Fruit fly (Drosophila melanogaster) whole organism, pupa: ENCODE data around the gene Dus2.

ENCODE experiments used
- CG10348 ChIP-seq: fragments of 200-800 bp; sonication (Bioruptor generic); IDR thresholded peaks from 2 replicates; pipeline ENCODE4 v1.3.6; 2022; ENCODE audit warnings: missing biosample characterization, missing genetic modification characterization
- CG12605 ChIP-seq: fragments of 200-800 bp; sonication (Bioruptor generic); IDR thresholded peaks from 2 replicates; pipeline ENCODE4 v1.3.6; 2022; ENCODE audit warnings: missing biosample characterization, missing genetic modification characterization
- CG17806 ChIP-seq: fragments of 200-800 bp; sonication (Bioruptor generic); optimal IDR thresholded peaks from 2 replicates; lab custom pipeline; 2018; ENCODE audit warnings: missing biosample characterization, mild to moderate bottlenecking, missing genetic modification characterization, moderate library complexity
- rn ChIP-seq: fragments of 200-800 bp; sonication (Bioruptor generic); IDR thresholded peaks from 2 replicates; pipeline ENCODE4 v1.3.6; 2022; ENCODE audit warnings: missing biosample characterization, missing genetic modification characterization

DNA sequence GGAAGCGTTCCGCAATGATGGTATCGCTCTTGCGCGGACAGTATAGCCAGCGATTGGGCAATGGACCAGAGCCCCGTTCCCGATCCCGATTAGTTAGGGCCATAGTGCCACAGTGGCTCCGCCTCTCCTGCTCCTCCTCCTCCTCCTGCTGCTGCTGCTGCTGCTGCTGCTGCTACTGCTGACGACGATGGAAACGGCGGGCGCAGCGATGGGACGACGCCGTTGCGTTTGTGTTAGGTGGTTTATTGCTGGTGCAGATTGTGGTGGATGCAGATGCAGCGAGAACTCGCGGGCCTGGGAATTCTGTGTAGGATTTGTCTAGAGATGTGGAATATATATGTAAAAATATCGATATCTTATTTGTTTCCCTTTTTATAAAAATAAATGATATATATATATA is 4.7 kb downstream of the Dus2 start, which contains the start of gene mRNA-cap:
- TF ChIP-seq rn (no peak), CG17806 (no peak), CG10348 (GFP tag; lab: Robert Waterston, UW) (no peak), CG12605 (GFP tag; lab: Robert Waterston, UW) (no peak)
